Fruit fly (Drosophila melanogaster): ENCODE results near the gene CG43098.

The CG43098 gene

dm6 chr3L:3616344-3616743 is 42.5 kb upstream of the CG43098 start (continued):
- TF ChIP-seq ash1 (GFP tag; optimal IDR thresholded peaks at IDR 0.05) (peak; percentile 57), bab2 (GFP tag; optimal IDR thresholded peaks at IDR 0.05) (peak; percentile 79), HLH4C (GFP tag; IDR thresholded peaks at IDR 0.05; ENCODE audit: partially characterized antibody) (0 out of 3 replicates have a peak, but pooled peaks have one; percentile 37), Rx (GFP tag; IDR thresholded peaks at IDR 0.05) (peak; percentile 75), Poxn (GFP tag; IDR thresholded peaks at IDR 0.05) (no peak), klu (GFP tag; IDR thresholded peaks at IDR 0.05) (peak; percentile 32; the same call in 1 of the 2 replicates), hbn (GFP tag; IDR thresholded peaks at IDR 0.05; ENCODE audit: partially characterized antibody) (no peak), CG4360 (GFP tag; IDR thresholded peaks at IDR 0.05) (0 out of 2 replicates have a peak, but pooled peaks have one; percentile 42), CG10321 (GFP tag; IDR thresholded peaks at IDR 0.05) (no peak), CG8944 (GFP tag; optimal IDR thresholded peaks at IDR 0.05) (peak; percentile 90), tna (GFP tag; IDR thresholded peaks at IDR 0.05; ENCODE audit: partially characterized antibody) (no peak), Sry-δ (GFP tag; optimal IDR thresholded peaks at IDR 0.05) (peak; percentile 49), PHDP (tag; optimal IDR thresholded peaks at IDR 0.05) (peak; percentile 78), CG10147 (GFP tag; optimal IDR thresholded peaks at IDR 0.05) (peak; percentile 12), CG7357 (GFP tag; IDR thresholded peaks at IDR 0.05) (peak; percentile 50; the same call in 1 of the 3 replicates), ewg (GFP tag; optimal IDR thresholded peaks at IDR 0.05) (peak; percentile 48), Antp (GFP tag; optimal IDR thresholded peaks at IDR 0.05) (peak; percentile 87), CG17385 (GFP tag; optimal IDR thresholded peaks at IDR 0.05) (peak; percentile 28), Ssrp (tag; optimal IDR thresholded peaks at IDR 0.05) (peak; percentile 68), CG9817 (tag; optimal IDR thresholded peaks at IDR 0.05) (peak; percentile 91), CG31388 (GFP tag; optimal IDR thresholded peaks at IDR 0.05) (peak; percentile 72), GATAe (GFP tag; conservative IDR thresholded peaks at IDR 0.05) (no peak), CG12236 (GFP tag; optimal IDR thresholded peaks at IDR 0.05) (peak; percentile 42), CG17361 (GFP tag; IDR thresholded peaks at IDR 0.05) (peak; percentile 81; the same call in 2 of the 3 replicates), tio (GFP tag; optimal IDR thresholded peaks at IDR 0.05) (peak; percentile 58), CG1602 (GFP tag; optimal IDR thresholded peaks at IDR 0.05) (peak; percentile 83), stc (GFP tag; IDR thresholded peaks at IDR 0.05) (0 out of 2 replicates have a peak, but pooled peaks have one; percentile 17), lbe (GFP tag; optimal IDR thresholded peaks at IDR 0.05) (peak; percentile 8), CG6813 (GFP tag; optimal IDR thresholded peaks at IDR 0.05) (peak; percentile 52), CG10543 (GFP tag; optimal IDR thresholded peaks at IDR 0.05) (peak; percentile 57), CG31224 (GFP tag; IDR thresholded peaks at IDR 0.05) (0 out of 2 replicates have a peak, but pooled peaks have one; percentile 28), YL-1 (GFP tag; optimal IDR thresholded peaks at IDR 0.05) (no peak), scrt (GFP tag; optimal IDR thresholded peaks at IDR 0.05) (peak; percentile 7), CG4328 (GFP tag; optimal IDR thresholded peaks at IDR 0.05) (peak; percentile 51), CG4820 (GFP tag; optimal IDR thresholded peaks at IDR 0.05) (peak; percentile 78), CG16815 (GFP tag; optimal IDR thresholded peaks at IDR 0.05) (peak; percentile 73), CG12942 (GFP tag; optimal IDR thresholded peaks at IDR 0.05) (peak; percentile 70), yki (optimal IDR thresholded peaks at IDR 0.05) (peak; percentile 62), CG9797 (GFP tag; optimal IDR thresholded peaks at IDR 0.05) (no peak), CG1024 (GFP tag; IDR thresholded peaks at IDR 0.05) (peak; percentile 73), ac (GFP tag; optimal IDR thresholded peaks at IDR 0.05) (no peak), BEAF-32 (GFP tag; optimal IDR thresholded peaks at IDR 0.05) (no peak), CG33557 (GFP tag; optimal IDR thresholded peaks at IDR 0.05) (peak; percentile 45), CG2712 (tag; optimal IDR thresholded peaks at IDR 0.05) (peak; percentile 84), CG2129 (GFP tag; IDR thresholded peaks at IDR 0.05; ENCODE audit: partially characterized antibody) (no peak), sc (optimal IDR thresholded peaks at IDR 0.05) (no peak), sc (GFP tag; optimal IDR thresholded peaks at IDR 0.05) (peak; percentile 61), MESR4 (GFP tag; optimal IDR thresholded peaks at IDR 0.05) (no peak), tup (GFP tag; optimal IDR thresholded peaks at IDR 0.05) (no peak), Kr (GFP tag; optimal IDR thresholded peaks at IDR 0.05) (no peak)

Measured in whole organism, embryonic.